Worm (Caenorhabditis elegans) whole organism, early embryonic: Measurements from ENCODE around the gene vab-23.

Source experiments
- ama-1 ChIP-seq: fragments of 150-350 bp; optimal IDR thresholded peaks from 2 replicates; lab custom pipeline; 2014
- hmbx-1 ChIP-seq: sonication (generic microtip); optimal IDR thresholded peaks from 2 replicates; lab custom pipeline; 2016; ENCODE audit warnings: mild to moderate bottlenecking, missing genetic modification characterization, missing compliant biosample characterization
- tbx-11 ChIP-seq: fragments of 200-800 bp; sonication (Bioruptor generic); IDR thresholded peaks from 2 replicates; pipeline ENCODE4 v1.3.6; 2022; ENCODE audit warnings: missing genetic modification characterization, missing compliant biosample characterization

DNA sequence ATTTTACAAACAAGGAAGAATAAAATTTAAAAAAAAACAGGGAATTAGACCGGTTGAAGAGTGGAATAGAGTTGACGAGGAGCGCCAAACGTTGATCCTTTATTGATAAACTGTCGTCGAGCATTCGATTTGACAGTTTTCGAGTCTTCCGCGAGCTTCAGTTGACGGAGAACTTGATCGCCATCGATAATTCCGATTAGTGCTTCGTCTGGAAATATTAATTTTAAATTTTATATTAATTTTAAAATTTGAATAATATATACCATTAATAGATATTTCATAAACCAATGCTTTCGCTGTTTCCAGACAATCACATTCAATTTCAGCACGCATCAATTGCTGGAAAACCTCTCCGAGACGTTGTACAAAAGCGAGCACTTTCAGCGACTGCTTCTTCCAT, 35.4 kb downstream of the vab-23 start, which contains the start of gene K12D12.4:
- TF ChIP-seq hmbx-1 (no peak), ama-1 (lab: Kevin White, UChicago) (no peak), tbx-11 (no peak)
